Worm (Caenorhabditis elegans): ENCODE data around the gene F26A1.9.

Gene F26A1.9

ce11 chrIII:4875663-4876062 is 46.3 kb upstream of the F26A1.9 start (continued):
- TF ChIP-seq ceh-63 (GFP tag; optimal IDR thresholded peaks at IDR 0.05) = no peak
- TF ChIP-seq ceh-88 (GFP tag; IDR thresholded peaks at IDR 0.05) = no peak
- TF ChIP-seq mab-9 (GFP tag; IDR thresholded peaks at IDR 0.05) = no peak
- TF ChIP-seq nhr-12 (tag; optimal IDR thresholded peaks at IDR 0.05) = no peak
- TF ChIP-seq lsy-2 (tag; optimal IDR thresholded peaks at IDR 0.05) = peak in 1 of 2 experiments; percentile 7
- no peak for TF ChIP-seq snpc-4 (tag; optimal IDR thresholded peaks at IDR 0.05)
- TF ChIP-seq ceh-8 (GFP tag; optimal IDR thresholded peaks at IDR 0.05) = no peak
- TF ChIP-seq aha-1 (tag; optimal IDR thresholded peaks at IDR 0.05) = no peak
- TF ChIP-seq nhr-11 (tag; optimal IDR thresholded peaks at IDR 0.05) = no peak
- TF ChIP-seq mdl-1 (tag; optimal IDR thresholded peaks at IDR 0.05) = no peak
- no peak for TF ChIP-seq snu-23 (GFP tag; optimal IDR thresholded peaks at IDR 0.05)
- TF ChIP-seq nhr-84 (tag; optimal IDR thresholded peaks at IDR 0.05) = no peak
- TF ChIP-seq egl-27 (tag; optimal IDR thresholded peaks at IDR 0.05) = no peak
- TF ChIP-seq irx-1 (tag; optimal IDR thresholded peaks at IDR 0.05) = no peak
- TF ChIP-seq pag-3 (tag; optimal IDR thresholded peaks at IDR 0.05; ENCODE audit: borderline replicate concordance, insufficient read depth) = no peak
- no peak for TF ChIP-seq unc-30 (tag; optimal IDR thresholded peaks at IDR 0.05)
- no peak for TF ChIP-seq C04F5.9 (tag; optimal IDR thresholded peaks at IDR 0.05)
- TF ChIP-seq dsc-1 (tag; optimal IDR thresholded peaks at IDR 0.05) = peak; percentile 56
- TF ChIP-seq unc-86 (tag; optimal IDR thresholded peaks at IDR 0.05) = peak; percentile 50
- peak; percentile 2 to 34 for TF ChIP-seq efl-1 (optimal IDR thresholded peaks at IDR 0.05)
- TF ChIP-seq efl-1 (GFP tag; optimal IDR thresholded peaks at IDR 0.05 in 1 of 2) = peak in 1 of 2 experiments; percentile 62
- no peak for TF ChIP-seq ets-5 (GFP tag; IDR thresholded peaks at IDR 0.05)
- TF ChIP-seq nhr-237 (tag; optimal IDR thresholded peaks at IDR 0.05) = no peak
- TF ChIP-seq mep-1 (tag; optimal IDR thresholded peaks at IDR 0.05) = peak; percentile 38
- no peak for TF ChIP-seq xbp-1 (tag; optimal IDR thresholded peaks at IDR 0.05)
- no peak for TF ChIP-seq lir-3 (tag; optimal IDR thresholded peaks at IDR 0.05; ENCODE audit: poor library complexity)
- TF ChIP-seq jun-1 (tag; optimal IDR thresholded peaks at IDR 0.05) = no peak
- TF ChIP-seq ces-1 (GFP tag; optimal IDR thresholded peaks at IDR 0.05) = no peak
- no peak for TF ChIP-seq unc-130 (tag; optimal IDR thresholded peaks at IDR 0.05)
- no peak for TF ChIP-seq nhr-71 (tag; optimal IDR thresholded peaks at IDR 0.05)
- no peak for TF ChIP-seq nhr-20 (tag; optimal IDR thresholded peaks at IDR 0.05)
- TF ChIP-seq vab-15 (tag; optimal IDR thresholded peaks at IDR 0.05) = no peak
- TF ChIP-seq ceh-90 (tag; optimal IDR thresholded peaks at IDR 0.05) = no peak
- no peak for TF ChIP-seq nhr-85 (tag)
- no peak for TF ChIP-seq hpl-2 (GFP tag; optimal IDR thresholded peaks at IDR 0.05)
- TF ChIP-seq grh-1 (GFP tag; IDR thresholded peaks at IDR 0.05) = no peak

ce11 chrIII:4874671-4875070 is 45.3 kb upstream of the F26A1.9 start, which contains the start of gene C35D10.12:
Gene C35D10.12 (minus strand): TSS chrIII:4874771.
- TF ChIP-seq xbp-1 (tag; optimal IDR thresholded peaks at IDR 0.05) (no peak), lin-35 (GFP tag; optimal IDR thresholded peaks at IDR 0.05) (no peak), swsn-7 (tag; optimal IDR thresholded peaks at IDR 0.05) (no peak), snpc-4 (tag; optimal IDR thresholded peaks at IDR 0.05) (no peak), efl-1 (optimal IDR thresholded peaks at IDR 0.05) (no peak), efl-1 (GFP tag; optimal IDR thresholded peaks at IDR 0.05 in 1 of 2) (peak in 1 of 2 experiments; percentile 31), zip-4 (GFP tag; optimal IDR thresholded peaks at IDR 0.05) (no peak), nhr-84 (tag; optimal IDR thresholded peaks at IDR 0.05) (no peak), ztf-4 (tag; optimal IDR thresholded peaks at IDR 0.05) (no peak), fkh-8 (tag; optimal IDR thresholded peaks at IDR 0.05) (no peak)

ce11 chrIII:4873395-4873794 is 44.1 kb upstream of the F26A1.9 start:
- no peak for TF ChIP-seq fkh-4 (tag; optimal IDR thresholded peaks at IDR 0.05; ENCODE audit: borderline replicate concordance)
- TF ChIP-seq swsn-7 (tag; optimal IDR thresholded peaks at IDR 0.05) = no peak
- TF ChIP-seq ceh-8 (GFP tag; optimal IDR thresholded peaks at IDR 0.05) = no peak
- no peak for TF ChIP-seq hpl-2 (GFP tag; optimal IDR thresholded peaks at IDR 0.05)
- TF ChIP-seq pag-3 (tag; optimal IDR thresholded peaks at IDR 0.05; ENCODE audit: borderline replicate concordance, insufficient read depth) = no peak
- TF ChIP-seq irx-1 (tag; optimal IDR thresholded peaks at IDR 0.05) = no peak
- no peak for TF ChIP-seq nhr-90 (tag; optimal IDR thresholded peaks at IDR 0.05; ENCODE audit: poor library complexity)
- no peak for TF ChIP-seq snpc-4 (tag; optimal IDR thresholded peaks at IDR 0.05)
- TF ChIP-seq C16A3.4 (tag; optimal IDR thresholded peaks at IDR 0.05) = no peak
- TF ChIP-seq isw-1 (GFP tag; IDR thresholded peaks at IDR 0.05) = no peak
- no peak for TF ChIP-seq F16B12.6 (tag; optimal IDR thresholded peaks at IDR 0.05)
- no peak for TF ChIP-seq mdl-1 (tag; optimal IDR thresholded peaks at IDR 0.05)
- TF ChIP-seq aha-1 (tag; optimal IDR thresholded peaks at IDR 0.05) = no peak
- no peak for TF ChIP-seq fkh-10 (GFP tag; optimal IDR thresholded peaks at IDR 0.05)

Data from whole organism, L1 larva.